Worm (Caenorhabditis elegans) whole organism, L3 larva: ENCODE data around the gene srw-53.

Experiments used
- ZK546.5 ChIP-seq: sonication (generic microtip); optimal IDR thresholded peaks from 2 replicates; lab custom pipeline; 2017; ENCODE audit warnings: missing biosample characterization, missing genetic modification characterization
- aly-2 ChIP-seq: fragments of 150-350 bp; optimal IDR thresholded peaks from 2 replicates; lab custom pipeline; 2014; ENCODE audit warnings: missing biosample characterization, missing genetic modification characterization
- ama-1 ChIP-seq: fragments of 150-350 bp; optimal IDR thresholded peaks from 2 replicates; lab custom pipeline; 2018
- ceh-16 ChIP-seq: sonication (generic microtip); optimal IDR thresholded peaks from 2 replicates; lab custom pipeline; 2017; ENCODE audit warnings: missing biosample characterization, missing genetic modification characterization
- ceh-28 ChIP-seq: fragments of 150-350 bp; optimal IDR thresholded peaks from 2 replicates; lab custom pipeline; 2014; ENCODE audit warnings: missing biosample characterization, missing genetic modification reagents, missing genetic modification characterization
- ceh-82 ChIP-seq: fragments of 150-350 bp; optimal IDR thresholded peaks from 2 replicates; lab custom pipeline; 2014; ENCODE audit warnings: missing biosample characterization, missing genetic modification characterization
- ceh-9 ChIP-seq: sonication (generic microtip); optimal IDR thresholded peaks from 2 replicates; lab custom pipeline; 2018; ENCODE audit warnings: missing biosample characterization, missing genetic modification characterization
- egl-5 ChIP-seq: fragments of 150-350 bp; optimal IDR thresholded peaks from 2 replicates; lab custom pipeline; 2017; ENCODE audit warnings: missing biosample characterization, missing genetic modification reagents, missing genetic modification characterization, inconsistent platforms
- elt-1 ChIP-seq: fragments of 150-350 bp; optimal IDR thresholded peaks from 2 replicates; lab custom pipeline; 2014; ENCODE audit warnings: missing biosample characterization, missing genetic modification characterization
- eor-1 ChIP-seq, 2 experiments: fragments of 150-350 bp; optimal IDR thresholded peaks; 2 replicates each; lab custom pipeline; 2014 to 2018; ENCODE audit warnings: missing biosample characterization in 2 of 2, missing genetic modification characterization in 2 of 2
- fkh-10 ChIP-seq: sonication (generic microtip); optimal IDR thresholded peaks from 2 replicates; lab custom pipeline; 2017; ENCODE audit warnings: missing biosample characterization, missing genetic modification reagents, missing genetic modification characterization
- fkh-2 ChIP-seq: fragments of 150-350 bp; optimal IDR thresholded peaks from 2 replicates; lab custom pipeline; 2014; ENCODE audit warnings: missing biosample characterization, missing genetic modification reagents, missing genetic modification characterization
- fos-1 ChIP-seq: fragments of 150-350 bp; optimal IDR thresholded peaks from 2 replicates; lab custom pipeline; 2014; ENCODE audit warnings: missing biosample characterization, missing genetic modification characterization
- hmg-11 ChIP-seq: sonication (generic microtip); optimal IDR thresholded peaks from 2 replicates; lab custom pipeline; 2016; ENCODE audit warnings: missing genetic modification characterization, missing compliant biosample characterization
- jun-1 ChIP-seq: fragments of 150-350 bp; optimal IDR thresholded peaks from 2 replicates; lab custom pipeline; 2014; ENCODE audit warnings: missing biosample characterization, missing genetic modification reagents, missing genetic modification characterization
- lin-15B ChIP-seq: fragments of 150-350 bp; optimal IDR thresholded peaks from 2 replicates; lab custom pipeline; 2014; ENCODE audit warnings: missing biosample characterization, missing genetic modification characterization
- lin-39 ChIP-seq: fragments of 150-350 bp; optimal IDR thresholded peaks from 2 replicates; lab custom pipeline; 2018; ENCODE audit warnings: missing biosample characterization, missing genetic modification reagents, missing genetic modification characterization
- lsy-12 ChIP-seq: sonication (generic microtip); optimal IDR thresholded peaks from 2 replicates; lab custom pipeline; 2016; ENCODE audit warnings: mild to moderate bottlenecking, missing genetic modification characterization, missing compliant biosample characterization
- mdl-1 ChIP-seq: fragments of 150-350 bp; optimal IDR thresholded peaks from 2 replicates; lab custom pipeline; 2014; ENCODE audit warnings: missing biosample characterization, missing genetic modification characterization
- mml-1 ChIP-seq: fragments of 150-350 bp; sonication (generic microtip); optimal IDR thresholded peaks from 3 replicates; lab custom pipeline; 2014; ENCODE audit warnings: missing biosample characterization, missing genetic modification characterization
- nfya-1 ChIP-seq: sonication (generic microtip); optimal IDR thresholded peaks from 2 replicates; lab custom pipeline; 2017; ENCODE audit warnings: missing genetic modification characterization, mild to moderate bottlenecking, missing compliant biosample characterization, antibody characterized with exemption, moderate library complexity; ENCODE audit not compliant: insufficient read depth
- nhr-23 ChIP-seq: fragments of 150-350 bp; optimal IDR thresholded peaks from 2 replicates; lab custom pipeline; 2014; ENCODE audit warnings: missing biosample characterization, missing genetic modification reagents, missing genetic modification characterization
- nhr-237 ChIP-seq: fragments of 150-350 bp; optimal IDR thresholded peaks from 2 replicates; lab custom pipeline; 2014; ENCODE audit warnings: missing biosample characterization, missing genetic modification characterization
- nhr-25 ChIP-seq: sonication (generic microtip); optimal IDR thresholded peaks from 2 replicates; lab custom pipeline; 2017; ENCODE audit warnings: missing biosample characterization, missing genetic modification characterization
- nhr-28 ChIP-seq: fragments of 150-350 bp; optimal IDR thresholded peaks from 2 replicates; lab custom pipeline; 2014; ENCODE audit warnings: missing biosample characterization, missing genetic modification characterization
- nhr-43 ChIP-seq: sonication (generic microtip); optimal IDR thresholded peaks from 2 replicates; lab custom pipeline; 2016; ENCODE audit warnings: mild to moderate bottlenecking, missing genetic modification characterization, missing compliant biosample characterization; ENCODE audit not compliant: poor library complexity, severe bottlenecking
- nhr-67 ChIP-seq: fragments of 150-350 bp; optimal IDR thresholded peaks from 2 replicates; lab custom pipeline; 2014; ENCODE audit warnings: missing biosample characterization, missing genetic modification characterization
- nhr-76 ChIP-seq: fragments of 150-350 bp; sonication (generic microtip); optimal IDR thresholded peaks from 5 replicates; lab custom pipeline; 2014; ENCODE audit warnings: missing biosample characterization, missing genetic modification characterization
- pha-4 ChIP-seq: fragments of 150-350 bp; optimal IDR thresholded peaks from 2 replicates; lab custom pipeline; 2014; ENCODE audit warnings: missing biosample characterization, missing genetic modification reagents, missing genetic modification characterization
- skn-1 ChIP-seq: fragments of 150-350 bp; optimal IDR thresholded peaks from 2 replicates; lab custom pipeline; 2014; ENCODE audit warnings: missing biosample characterization, missing genetic modification characterization
- snpc-4 ChIP-seq: fragments of 150-350 bp; optimal IDR thresholded peaks from 2 replicates; lab custom pipeline; 2014; ENCODE audit warnings: missing biosample characterization, missing genetic modification characterization
- tbx-2 ChIP-seq: sonication (generic microtip); optimal IDR thresholded peaks from 2 replicates; lab custom pipeline; 2016; ENCODE audit warnings: mild to moderate bottlenecking, missing genetic modification characterization, missing compliant biosample characterization
- unc-39 ChIP-seq: sonication (generic microtip); optimal IDR thresholded peaks from 4 replicates; lab custom pipeline; 2017; ENCODE audit warnings: missing biosample characterization, missing genetic modification characterization
- unc-62 ChIP-seq: fragments of 150-350 bp; sonication (generic microtip); optimal IDR thresholded peaks from 4 replicates; lab custom pipeline; 2014; ENCODE audit warnings: missing biosample characterization, missing genetic modification reagents, missing genetic modification characterization
- zag-1 ChIP-seq: fragments of 150-350 bp; optimal IDR thresholded peaks from 2 replicates; lab custom pipeline; 2014; ENCODE audit warnings: missing biosample characterization, missing genetic modification characterization
- ztf-11 ChIP-seq: fragments of 150-350 bp; optimal IDR thresholded peaks from 2 replicates; lab custom pipeline; 2014; ENCODE audit warnings: missing biosample characterization, missing genetic modification characterization
- ztf-4 ChIP-seq: fragments of 150-350 bp; optimal IDR thresholded peaks from 2 replicates; lab custom pipeline; 2014; ENCODE audit warnings: missing biosample characterization, missing genetic modification characterization

Gene srw-53

DNA sequence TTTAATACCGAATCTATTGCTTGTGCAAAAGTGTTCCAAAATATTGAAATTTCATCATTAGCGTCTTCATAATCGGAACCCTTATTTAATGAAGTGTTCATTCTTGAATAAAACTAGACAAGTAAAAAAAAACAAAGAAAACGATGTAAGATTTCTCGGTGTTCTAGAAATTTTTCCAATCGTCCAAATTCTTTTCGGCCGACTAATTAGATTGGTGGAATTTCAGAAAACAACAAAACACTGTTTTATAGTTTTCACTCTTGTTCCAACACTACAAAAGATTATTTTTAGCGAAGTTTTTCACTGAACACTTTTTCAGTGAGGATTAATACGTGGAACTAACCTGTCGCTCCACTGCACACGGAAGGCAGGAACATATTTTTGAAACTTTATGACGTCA lies 9.5 kb downstream of the srw-53 start, which contains the start of gene srw-56:
Gene srw-56 (minus strand): TSS at position 101 of the 400 bp plus-strand sequence.
- TF ChIP-seq nhr-28 (tag; lab: Kevin White, UChicago) (no peak), lin-39 (tag; lab: Kevin White, UChicago) (no peak), egl-5 (no peak), mml-1 (tag; lab: Kevin White, UChicago) (no peak), snpc-4 (tag; lab: Kevin White, UChicago) (no peak), ceh-82 (no peak), jun-1 (no peak), fos-1 (tag; lab: Kevin White, UChicago) (no peak), aly-2 (tag; lab: Kevin White, UChicago) (no peak), nfya-1 (tag; lab: Kevin White, UChicago) (no peak), ama-1 (lab: Kevin White, UChicago) (no peak), lin-15B (tag; lab: Kevin White, UChicago) (no peak), nhr-25 (no peak), ceh-16 (no peak)
- TF ChIP-seq, all 47 proteins: peak for 0

ce11 chrV:15954932-15955331 lies 11.7 kb downstream of the srw-53 start, which contains the start of gene srw-57:
Gene srw-57, minus strand, starts transcription at chrV:15955032.
- TF ChIP-seq jun-1 (no peak), ztf-11 (no peak), lin-15B (tag; lab: Kevin White, UChicago) (no peak), eor-1 (tag; optimal IDR thresholded peaks at IDR 0.05; lab: Kevin White, UChicago) (no peak), ceh-28 (tag; lab: Kevin White, UChicago) (no peak), pha-4 (tag; lab: Kevin White, UChicago) (no peak), skn-1 (tag; lab: Kevin White, UChicago) (no peak), lin-39 (tag; lab: Kevin White, UChicago) (no peak), lsy-12 (tag; lab: Kevin White, UChicago) (no peak), nhr-237 (no peak), zag-1 (tag; lab: Kevin White, UChicago) (no peak), elt-1 (tag; lab: Kevin White, UChicago) (no peak), mdl-1 (no peak), ztf-4 (tag; lab: Kevin White, UChicago) (no peak), unc-62 (no peak)

ce11 chrV:15955497-15955896 lies 12.3 kb downstream of the srw-53 start, which contains the start of gene srh-186:
Gene srh-186, plus strand, starts transcription at chrV:15955797.
- TF ChIP-seq nhr-67 (tag; lab: Kevin White, UChicago) (no peak), zag-1 (tag; lab: Kevin White, UChicago) (no peak), nhr-76 (tag; lab: Kevin White, UChicago) (no peak), nhr-23 (tag; lab: Kevin White, UChicago) (no peak), hmg-11 (no peak), nhr-43 (tag; lab: Kevin White, UChicago) (no peak), lin-39 (tag; lab: Kevin White, UChicago) (no peak), fkh-10 (GFP tag; lab: Kevin White, UChicago) (no peak), unc-39 (tag; lab: Kevin White, UChicago) (no peak), lsy-12 (tag; lab: Kevin White, UChicago) (no peak), ceh-9 (tag; lab: Kevin White, UChicago) (no peak), tbx-2 (tag; lab: Kevin White, UChicago) (no peak), fkh-2 (no peak), ZK546.5 (tag; lab: Kevin White, UChicago) (no peak), fos-1 (tag; lab: Kevin White, UChicago) (no peak), nhr-28 (tag; lab: Kevin White, UChicago) (no peak), ztf-4 (tag; lab: Kevin White, UChicago) (no peak), nfya-1 (tag; lab: Kevin White, UChicago) (no peak), ceh-16 (no peak)

- TF ChIP-seq fkh-10 (GFP tag; lab: Kevin White, UChicago) (no peak), eor-1 (tag; optimal IDR thresholded peaks at IDR 0.05; lab: Kevin White, UChicago) (no peak), aly-2 (tag; lab: Kevin White, UChicago) (no peak)
These were observed 13.9 kb downstream of the srw-53 start, which contains the start of gene F36G9.3 for ce11 chrV:15957098-15957497. Gene F36G9.3, plus strand, starts transcription at chrV:15957398.
